Worm (Caenorhabditis elegans) whole organism, young adult: ENCODE data around the gene taf-12.

Experiments used
- C17E4.6 ChIP-seq: fragments of 200-800 bp; sonication (Bioruptor generic); IDR thresholded peaks from 2 replicates; pipeline ENCODE4 v1.3.6; 2022; ENCODE audit warnings: missing genetic modification reagents, missing genetic modification characterization, missing compliant biosample characterization
- F10E7.11 ChIP-seq: sonication (generic microtip); optimal IDR thresholded peaks from 2 replicates; lab custom pipeline; 2017; ENCODE audit warnings: mild to moderate bottlenecking, missing genetic modification characterization, moderate library complexity, missing compliant biosample characterization
- K11D2.4 ChIP-seq: fragments of 200-800 bp; sonication (Bioruptor generic); IDR thresholded peaks from 2 replicates; pipeline ENCODE4 v1.3.6; 2022; ENCODE audit warnings: missing genetic modification reagents, missing genetic modification characterization, missing compliant biosample characterization
- T07F8.4 ChIP-seq: sonication (generic microtip); optimal IDR thresholded peaks from 2 replicates; lab custom pipeline; 2016; ENCODE audit warnings: mild to moderate bottlenecking, missing genetic modification characterization, moderate library complexity, missing compliant biosample characterization
- T26A5.8 ChIP-seq: sonication (generic microtip); optimal IDR thresholded peaks from 2 replicates; lab custom pipeline; 2016; ENCODE audit warnings: missing genetic modification characterization, missing compliant biosample characterization
- Y79H2A.3 ChIP-seq: fragments of 200-800 bp; sonication (Bioruptor generic); conservative IDR thresholded peaks from 2 replicates; pipeline ENCODE4 v1.3.6; 2022; ENCODE audit warnings: missing genetic modification reagents, missing genetic modification characterization, missing compliant biosample characterization
- ama-1 ChIP-seq, 3 experiments: fragments of 150-350 bp in 1 of 3; sonication (generic microtip) in 2 of 3; optimal IDR thresholded peaks; 2 replicates each; lab custom pipeline; 2014 to 2018; ENCODE audit warnings: missing biosample characterization in 2 of 3, missing genetic modification characterization in 2 of 3, missing genetic modification reagents in 2 of 3
- aptf-2 ChIP-seq: fragments of 200-800 bp; sonication (Bioruptor generic); conservative IDR thresholded peaks from 2 replicates; pipeline ENCODE4 v1.3.6; 2022; ENCODE audit warnings: missing genetic modification reagents, missing genetic modification characterization, missing compliant biosample characterization
- aptf-3 ChIP-seq: fragments of 200-800 bp; sonication (Bioruptor generic); IDR thresholded peaks from 2 replicates; pipeline ENCODE4 v1.3.6; 2022; ENCODE audit warnings: missing genetic modification characterization, missing compliant biosample characterization
- attf-3 ChIP-seq: fragments of 200-800 bp; sonication (Bioruptor generic); conservative IDR thresholded peaks from 2 replicates; pipeline ENCODE4 v1.3.6; 2022; ENCODE audit warnings: missing genetic modification reagents, missing genetic modification characterization, missing compliant biosample characterization
- attf-5 ChIP-seq: fragments of 200-800 bp; sonication (Bioruptor generic); optimal IDR thresholded peaks from 2 replicates; lab custom pipeline; 2018; ENCODE audit warnings: mild to moderate bottlenecking, missing genetic modification characterization, missing compliant biosample characterization
- bed-2 ChIP-seq: fragments of 200-800 bp; sonication (Bioruptor generic); IDR thresholded peaks from 2 replicates; pipeline ENCODE4 v1.3.6; 2022; ENCODE audit warnings: missing genetic modification reagents, missing genetic modification characterization, missing compliant biosample characterization
- ceh-100 ChIP-seq: fragments of 200-800 bp; sonication (Bioruptor generic); IDR thresholded peaks from 2 replicates; pipeline ENCODE4 v1.3.6; 2022; ENCODE audit warnings: missing genetic modification reagents, missing genetic modification characterization, missing compliant biosample characterization
- chd-7 ChIP-seq: sonication (generic microtip); optimal IDR thresholded peaks from 2 replicates; lab custom pipeline; 2016; ENCODE audit warnings: mild to moderate bottlenecking, missing genetic modification characterization, moderate library complexity, missing compliant biosample characterization
- die-1 ChIP-seq: sonication (generic microtip); optimal IDR thresholded peaks from 2 replicates; lab custom pipeline; 2016; ENCODE audit warnings: missing genotype, mild to moderate bottlenecking, missing genetic modification characterization, missing compliant biosample characterization
- dpff-1 ChIP-seq: sonication (generic microtip); optimal IDR thresholded peaks from 2 replicates; lab custom pipeline; 2017; ENCODE audit warnings: mild to moderate bottlenecking, missing genetic modification characterization, missing compliant biosample characterization
- dpl-1 ChIP-seq: fragments of 150-350 bp; optimal IDR thresholded peaks from 2 replicates; lab custom pipeline; 2014; ENCODE audit warnings: missing biosample characterization, missing genetic modification reagents, missing genetic modification characterization
- efl-1 ChIP-seq: fragments of 150-350 bp; optimal IDR thresholded peaks from 2 replicates; lab custom pipeline; 2014; ENCODE audit warnings: missing biosample characterization, missing genetic modification reagents, missing genetic modification characterization
- egl-44 ChIP-seq: fragments of 200-800 bp; sonication (Bioruptor generic); IDR thresholded peaks from 2 replicates; pipeline ENCODE4 v1.3.6; 2022; ENCODE audit warnings: missing genetic modification reagents, missing genetic modification characterization, missing compliant biosample characterization
- egrh-3 ChIP-seq: fragments of 200-800 bp; sonication (Bioruptor generic); IDR thresholded peaks from 2 replicates; pipeline ENCODE4 v1.3.6; 2022; ENCODE audit warnings: missing genetic modification reagents, missing genetic modification characterization, missing compliant biosample characterization
- ets-4 ChIP-seq: fragments of 200-800 bp; sonication (Bioruptor generic); optimal IDR thresholded peaks from 2 replicates; lab custom pipeline; 2018; ENCODE audit warnings: mild to moderate bottlenecking, missing genetic modification characterization, missing compliant biosample characterization
- gei-17 ChIP-seq: fragments of 200-800 bp; sonication (Bioruptor generic); optimal IDR thresholded peaks from 2 replicates; lab custom pipeline; 2018; ENCODE audit warnings: mild to moderate bottlenecking, missing genetic modification characterization, missing compliant biosample characterization
- him-1 ChIP-seq: sonication (generic microtip); optimal IDR thresholded peaks from 2 replicates; lab custom pipeline; 2016; ENCODE audit warnings: missing genotype, missing genetic modification reagents, missing genetic modification characterization, missing compliant biosample characterization
- hlh-26 ChIP-seq: fragments of 200-800 bp; sonication (Bioruptor generic); conservative IDR thresholded peaks from 2 replicates; pipeline ENCODE4 v1.3.6; 2022; ENCODE audit warnings: missing genetic modification reagents, missing genetic modification characterization, missing compliant biosample characterization
- hmg-1.2 ChIP-seq: fragments of 200-800 bp; sonication (Bioruptor generic); IDR thresholded peaks from 2 replicates; pipeline ENCODE4 v1.3.6; 2022; ENCODE audit warnings: missing genetic modification reagents, missing genetic modification characterization, missing compliant biosample characterization
- hmg-20 ChIP-seq: fragments of 200-800 bp; sonication (Bioruptor generic); IDR thresholded peaks from 2 replicates; pipeline ENCODE4 v1.3.6; 2022; ENCODE audit warnings: missing genetic modification reagents, missing genetic modification characterization, missing compliant biosample characterization
- lag-1 ChIP-seq: fragments of 200-800 bp; sonication (Bioruptor generic); IDR thresholded peaks from 2 replicates; pipeline ENCODE4 v1.3.6; 2022; ENCODE audit warnings: missing genetic modification reagents, missing genetic modification characterization, missing compliant biosample characterization
- madf-3 ChIP-seq: fragments of 200-800 bp; sonication (Bioruptor generic); IDR thresholded peaks from 2 replicates; pipeline ENCODE4 v1.3.6; 2022; ENCODE audit warnings: missing genetic modification reagents, missing genetic modification characterization, missing compliant biosample characterization
- mcd-1 ChIP-seq: fragments of 200-800 bp; sonication (Bioruptor generic); IDR thresholded peaks from 2 replicates; pipeline ENCODE4 v1.3.6; 2022; ENCODE audit warnings: missing genetic modification reagents, missing genetic modification characterization, missing compliant biosample characterization
- mxl-1 ChIP-seq: sonication (generic microtip); optimal IDR thresholded peaks from 2 replicates; lab custom pipeline; 2016; ENCODE audit warnings: missing genetic modification characterization, missing compliant biosample characterization
- nfya-1 ChIP-seq: sonication (generic microtip); optimal IDR thresholded peaks from 2 replicates; lab custom pipeline; 2017; ENCODE audit warnings: antibody characterized with exemption, missing compliant biosample characterization, missing genetic modification characterization, borderline replicate concordance; ENCODE audit not compliant: insufficient read depth
- nfyb-1 ChIP-seq: fragments of 200-800 bp; sonication (Bioruptor generic); IDR thresholded peaks from 2 replicates; pipeline ENCODE4 v1.3.6; 2022; ENCODE audit warnings: missing genetic modification reagents, missing genetic modification characterization, missing compliant biosample characterization
- nhr-179 ChIP-seq: sonication (generic microtip); optimal IDR thresholded peaks from 2 replicates; lab custom pipeline; 2016; ENCODE audit warnings: mild to moderate bottlenecking, missing genetic modification characterization, missing compliant biosample characterization
- pbrm-1 ChIP-seq: fragments of 200-800 bp; sonication (Bioruptor generic); IDR thresholded peaks from 2 replicates; pipeline ENCODE4 v1.3.6; 2022; ENCODE audit warnings: missing genetic modification reagents, missing genetic modification characterization, missing compliant biosample characterization
- rcor-1 ChIP-seq: fragments of 200-800 bp; sonication (Bioruptor generic); IDR thresholded peaks from 2 replicates; pipeline ENCODE4 v1.3.6; 2022; ENCODE audit warnings: missing genetic modification reagents, missing genetic modification characterization, missing compliant biosample characterization
- rec-8 ChIP-seq, 2 experiments: sonication (generic microtip); optimal IDR thresholded peaks; 2 replicates each; lab custom pipeline; 2016; ENCODE audit warnings: mild to moderate bottlenecking in 2 of 2, missing genetic modification characterization in 2 of 2, missing genetic modification reagents in 2 of 2, missing genotype in 2 of 2, missing biosample characterization in 1 of 2, missing compliant biosample characterization in 1 of 2, moderate library complexity in 1 of 2
- sdz-38 ChIP-seq: sonication (generic microtip); optimal IDR thresholded peaks from 2 replicates; lab custom pipeline; 2016; ENCODE audit warnings: missing genotype, missing genetic modification characterization, missing compliant biosample characterization
- snpc-3.4 ChIP-seq: sonication (generic microtip); optimal IDR thresholded peaks from 2 replicates; lab custom pipeline; 2017; ENCODE audit warnings: missing genetic modification characterization, mild to moderate bottlenecking, missing compliant biosample characterization, antibody characterized with exemption, moderate library complexity, missing genotype, missing genetic modification reagents
- tbp1 ChIP-seq: fragments of 200-800 bp; sonication (Bioruptor generic); optimal IDR thresholded peaks from 2 replicates; lab custom pipeline; 2018; ENCODE audit warnings: mild to moderate bottlenecking, missing genetic modification characterization, missing compliant biosample characterization
- tlf-1 ChIP-seq: fragments of 200-800 bp; sonication (Bioruptor generic); optimal IDR thresholded peaks from 2 replicates; lab custom pipeline; 2018; ENCODE audit warnings: mild to moderate bottlenecking, missing genetic modification characterization, missing compliant biosample characterization
- unc-62 ChIP-seq: fragments of 150-350 bp; optimal IDR thresholded peaks from 2 replicates; lab custom pipeline; 2014; ENCODE audit warnings: missing biosample characterization, missing genetic modification reagents, missing genetic modification characterization
- zim-3 ChIP-seq: sonication (generic microtip); optimal IDR thresholded peaks from 2 replicates; lab custom pipeline; 2017; ENCODE audit warnings: mild to moderate bottlenecking, missing genetic modification characterization, moderate library complexity, missing compliant biosample characterization

taf-12 gene

ce11 chrIII:11895504-11895903 is 26.4 kb upstream of the taf-12 start:
- peak; percentile 71; the same call in 1 of the 2 replicates for TF ChIP-seq nfyb-1 (GFP tag; lab: Robert Waterston, UW)
- no peak for TF ChIP-seq K11D2.4 (GFP tag; lab: Robert Waterston, UW)

ce11 chrIII:11892939-11893338 is 23.9 kb upstream of the taf-12 start, which contains the start of gene Y56A3A.41:
Gene Y56A3A.41, minus strand, starts transcription at chrIII:11893039.
- TF ChIP-seq snpc-3.4 (no peak), attf-5 (GFP tag; lab: Kevin White, UChicago) (no peak), aptf-2 (no peak), zim-3 (tag; lab: Kevin White, UChicago) (no peak), ets-4 (GFP tag; lab: Kevin White, UChicago) (no peak), mxl-1 (tag; lab: Kevin White, UChicago) (no peak), madf-3 (GFP tag; lab: Robert Waterston, UW) (no peak), egl-44 (GFP tag; lab: Robert Waterston, UW) (no peak), C17E4.6 (GFP tag; lab: Robert Waterston, UW) (no peak), tbp1 (GFP tag; lab: Kevin White, UChicago) (no peak)

DNA sequence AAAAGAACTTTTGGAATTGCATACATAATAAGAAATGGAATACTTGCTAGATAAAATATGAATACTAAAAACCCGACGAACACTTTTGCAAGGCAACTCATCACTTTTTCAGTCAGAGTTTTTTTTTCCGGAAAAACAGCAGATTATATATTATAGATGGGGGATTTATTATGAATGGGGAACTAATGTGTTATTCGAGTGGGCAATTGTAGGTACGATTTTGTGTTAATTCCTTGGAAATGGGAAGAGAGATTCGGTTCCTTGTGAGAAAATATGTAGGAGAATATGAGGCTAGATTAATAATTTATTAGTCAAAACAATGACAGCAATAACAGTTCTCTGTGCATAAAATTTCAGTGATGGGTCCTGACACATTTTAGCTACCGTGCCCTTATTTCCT is 22.3 kb upstream of the taf-12 start, which contains the start of gene faah-5:
Gene faah-5 (minus strand): TSS at position 101 of the 400 bp plus-strand sequence.
- no peak for TF ChIP-seq chd-7 (tag; lab: Kevin White, UChicago)
- no peak for TF ChIP-seq rec-8 (tag; optimal IDR thresholded peaks at IDR 0.05; lab: Kevin White, UChicago)
- TF ChIP-seq gei-17 (GFP tag; lab: Kevin White, UChicago) = no peak
- no peak for TF ChIP-seq F10E7.11
- no peak for TF ChIP-seq rcor-1 (GFP tag; lab: Robert Waterston, UW)
- no peak for TF ChIP-seq zim-3 (tag; lab: Kevin White, UChicago)
- no peak for TF ChIP-seq sdz-38 (tag; lab: Kevin White, UChicago)
- TF ChIP-seq die-1 (tag; lab: Kevin White, UChicago) = no peak
- TF ChIP-seq T26A5.8 (tag; lab: Kevin White, UChicago) = no peak
- no peak for TF ChIP-seq Y79H2A.3 (GFP tag; lab: Robert Waterston, UW)
- no peak for TF ChIP-seq tlf-1 (GFP tag; lab: Kevin White, UChicago)
- TF ChIP-seq, all 124 proteins: peak for 0

DNA sequence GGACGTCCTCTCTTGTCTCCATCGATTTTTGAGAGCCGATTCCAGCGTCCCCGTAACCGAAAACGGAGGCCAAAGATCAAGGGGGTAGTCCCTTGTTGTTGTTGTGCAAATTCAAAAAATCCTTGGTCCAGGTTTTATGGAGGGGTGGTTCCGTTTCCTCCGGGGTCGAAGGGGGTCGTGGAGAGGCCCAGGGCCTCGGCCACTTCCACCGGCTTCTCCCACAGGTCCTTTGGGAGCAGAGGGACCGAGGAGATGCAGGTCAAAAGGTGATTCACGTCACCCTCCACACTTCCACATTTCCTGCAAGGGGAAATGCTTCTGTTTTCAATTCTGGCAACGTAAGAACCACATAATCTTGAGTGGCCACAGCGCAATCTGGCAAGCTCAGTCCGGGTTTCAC is 14.6 kb upstream of the taf-12 start, which contains the start of gene fbxb-22:
Gene fbxb-22 (minus strand): TSS at position 61 of the 400 bp plus-strand sequence.
- TF ChIP-seq egrh-3 = peak; percentile 68; the same call in 1 of the 2 replicates

ce11 chrIII:11881549-11881948 is 12.5 kb upstream of the taf-12 start:
- TF ChIP-seq T07F8.4 (no peak), nhr-179 (tag; lab: Kevin White, UChicago) (no peak), nfya-1 (tag; lab: Kevin White, UChicago) (no peak), ets-4 (GFP tag; lab: Kevin White, UChicago) (peak; percentile 45), pbrm-1 (GFP tag; lab: Robert Waterston, UW) (no peak), dpff-1 (tag; lab: Kevin White, UChicago) (no peak), aptf-3 (GFP tag; lab: Robert Waterston, UW) (no peak), mcd-1 (GFP tag; lab: Robert Waterston, UW) (no peak), hmg-1.2 (GFP tag; lab: Robert Waterston, UW) (peak; percentile 93), ceh-100 (GFP tag; lab: Robert Waterston, UW) (no peak), attf-3 (no peak), attf-5 (GFP tag; lab: Kevin White, UChicago) (peak; percentile 14), hlh-26 (GFP tag; lab: Robert Waterston, UW) (no peak), hmg-20 (GFP tag; lab: Robert Waterston, UW) (no peak), egrh-3 (no peak), tlf-1 (GFP tag; lab: Kevin White, UChicago) (no peak), lag-1 (GFP tag; lab: Robert Waterston, UW) (no peak), bed-2 (GFP tag; lab: Robert Waterston, UW) (no peak), ama-1 (optimal IDR thresholded peaks at IDR 0.05; lab: Kevin White, UChicago) (no peak), ama-1 (GFP tag; optimal IDR thresholded peaks at IDR 0.05; lab: Kevin White, UChicago) (no peak), dpl-1 (GFP tag; lab: Kevin White, UChicago) (no peak), unc-62 (GFP tag; lab: Kevin White, UChicago) (peak; percentile 49), efl-1 (GFP tag; lab: Kevin White, UChicago) (no peak), him-1 (tag; lab: Kevin White, UChicago) (no peak)
